Worm (Caenorhabditis elegans): Measurements from ENCODE around the gene Y54E2A.9.

- TF ChIP-seq tab-1 (GFP tag; IDR thresholded peaks at IDR 0.05) (no peak), ref-1 (GFP tag; conservative IDR thresholded peaks at IDR 0.05) (no peak), ztf-29 (GFP tag; IDR thresholded peaks at IDR 0.05) (no peak), flt-1 (GFP tag; IDR thresholded peaks at IDR 0.05) (no peak), cog-1 (tag; optimal IDR thresholded peaks at IDR 0.05) (no peak), ztf-23 (GFP tag; IDR thresholded peaks at IDR 0.05) (no peak)
These were observed 13.7 kb downstream of the Y54E2A.9 start for ce11 chrII:14772113-14772512.

Data from whole organism, midembryonic.